Worm (Caenorhabditis elegans) whole organism, young adult: ENCODE measurements around the gene frpr-5.

Experiments used
- cebp-2 ChIP-seq: fragments of 200-800 bp; sonication (Bioruptor generic); IDR thresholded peaks from 2 replicates; pipeline ENCODE4 v1.3.6; 2022; ENCODE audit warnings: missing genetic modification characterization, missing compliant biosample characterization
- ets-4 ChIP-seq: fragments of 200-800 bp; sonication (Bioruptor generic); optimal IDR thresholded peaks from 2 replicates; lab custom pipeline; 2018; ENCODE audit warnings: mild to moderate bottlenecking, missing genetic modification characterization, missing compliant biosample characterization
- lsl-1 ChIP-seq: fragments of 200-800 bp; sonication (Bioruptor generic); optimal IDR thresholded peaks from 2 replicates; lab custom pipeline; 2018; ENCODE audit warnings: mild to moderate bottlenecking, missing genetic modification characterization, moderate library complexity, missing compliant biosample characterization
- snpc-3.4 ChIP-seq: sonication (generic microtip); optimal IDR thresholded peaks from 2 replicates; lab custom pipeline; 2017; ENCODE audit warnings: missing genetic modification characterization, mild to moderate bottlenecking, missing compliant biosample characterization, antibody characterized with exemption, moderate library complexity, missing genotype, missing genetic modification reagents

DNA sequence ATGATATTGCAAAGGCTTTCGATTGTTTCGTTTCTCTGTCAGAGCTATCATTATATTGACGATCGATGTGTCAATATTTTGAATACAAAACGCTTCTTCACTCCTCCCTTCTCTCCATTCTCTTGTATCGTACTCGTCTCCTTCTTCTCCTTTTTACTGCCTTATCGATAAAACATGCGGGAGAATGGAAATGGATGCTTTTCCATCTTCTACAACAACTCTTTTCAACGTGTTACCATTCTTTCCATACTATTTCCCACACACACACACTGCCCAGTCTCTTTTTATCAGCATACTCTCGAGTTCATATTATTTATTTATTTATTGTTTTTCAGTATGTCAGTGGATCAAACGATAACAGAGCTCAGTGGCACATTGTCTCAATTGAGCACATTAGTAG, 42.7 kb upstream of the frpr-5 start, which contains the start of gene C50B8.6:
- no peak for TF ChIP-seq ets-4 (GFP tag; lab: Kevin White, UChicago)
- no peak for TF ChIP-seq cebp-2
- no peak for TF ChIP-seq lsl-1 (GFP tag; lab: Kevin White, UChicago)
- no peak for TF ChIP-seq snpc-3.4
